Fruit fly (Drosophila melanogaster): ENCODE data around the gene mmm.
A peak's percentile ranks its signal among the peaks of the same experiment; 100 is the strongest.

Gene mmm

DNA sequence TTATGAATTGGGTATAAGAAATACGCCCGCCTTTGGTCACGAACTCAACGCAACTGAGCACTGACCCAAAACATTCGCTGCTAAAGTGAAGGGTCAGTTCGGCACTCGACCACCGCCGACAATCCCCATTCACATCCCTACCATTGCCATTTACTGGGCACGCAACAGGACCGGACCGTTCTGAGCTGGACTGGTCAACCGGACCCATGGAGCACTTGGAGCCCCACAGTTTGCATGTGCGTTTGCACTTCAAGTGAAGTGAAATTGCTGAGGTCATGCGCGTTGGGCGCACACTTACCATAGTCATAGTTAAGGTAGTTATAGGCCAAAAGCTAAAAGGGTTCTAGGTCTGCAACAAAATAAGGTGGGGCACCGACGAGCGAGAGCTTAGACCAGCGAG lies 23.3 kb upstream of the mmm start, which contains the start of gene CG14837:
Gene CG14837, minus strand, starts transcription at position 101 of the 400 bp plus-strand sequence.
- TF ChIP-seq Atf3 (GFP tag; optimal IDR thresholded peaks at IDR 0.05) (no peak), Eip74EF (GFP tag; optimal IDR thresholded peaks at IDR 0.05) (no peak), CG43689 (GFP tag; IDR thresholded peaks at IDR 0.05) (no peak), CG12219 (GFP tag; optimal IDR thresholded peaks at IDR 0.05) (no peak), Awh (GFP tag; IDR thresholded peaks at IDR 0.05) (no peak), CG9876 (GFP tag; optimal IDR thresholded peaks at IDR 0.05) (no peak), Xbp1 (GFP tag; optimal IDR thresholded peaks at IDR 0.05) (no peak), CG13287 (GFP tag; IDR thresholded peaks at IDR 0.05; ENCODE audit: partially characterized antibody) (no peak)

DNA sequence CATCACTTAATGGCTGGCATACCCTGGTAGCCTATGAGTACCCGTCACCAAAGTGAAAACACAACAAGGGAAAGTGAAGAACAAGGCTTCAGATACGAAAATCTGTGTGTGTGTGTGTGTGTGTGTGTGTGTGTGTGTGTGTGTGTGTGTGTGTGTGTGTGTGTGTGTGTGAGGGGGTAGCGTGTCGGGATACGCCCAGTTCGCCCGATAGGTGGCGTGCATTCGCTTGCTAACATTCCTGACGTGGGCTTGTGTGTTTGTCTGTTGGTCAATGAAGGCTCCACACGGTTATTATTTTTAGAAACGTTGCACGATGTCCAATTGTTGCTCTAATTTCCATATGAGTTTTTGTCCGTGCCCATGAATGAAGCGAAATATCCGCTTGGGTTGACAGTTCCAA lies 22.7 kb upstream of the mmm start:
- TF ChIP-seq CTCF (GFP tag; optimal IDR thresholded peaks at IDR 0.05) (peak; percentile 74), ac (GFP tag; optimal IDR thresholded peaks at IDR 0.05) (no peak)

dm6 chr3L:7562310-7562709 lies 20.9 kb upstream of the mmm start, which contains the start of gene frac:
frac (plus strand) TSS chr3L:7562610.
- peak; percentile 2 for TF ChIP-seq CG4328 (GFP tag; optimal IDR thresholded peaks at IDR 0.05)
- TF ChIP-seq ato (GFP tag; IDR thresholded peaks at IDR 0.05; ENCODE audit: partially characterized antibody): no peak

DNA sequence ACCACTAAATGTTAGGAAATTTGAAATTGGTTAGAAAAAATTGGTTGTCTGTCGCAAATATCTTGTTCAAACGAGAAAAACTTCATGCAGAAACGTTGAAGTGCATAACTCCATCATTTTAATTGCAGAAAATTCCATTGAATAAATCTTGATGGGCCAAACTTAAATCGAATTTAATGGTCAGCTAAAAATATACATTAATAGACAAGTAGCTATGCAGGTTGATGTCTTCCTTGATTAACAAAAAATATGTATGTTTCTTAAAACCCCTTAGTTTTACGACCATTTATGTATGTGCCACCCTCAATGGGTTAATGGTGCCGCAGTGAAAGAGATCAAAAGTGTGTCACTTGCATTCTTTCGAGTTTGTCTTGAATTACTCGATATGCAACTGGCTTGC lies 10.3 kb upstream of the mmm start:
- TF ChIP-seq pnt (GFP tag; optimal IDR thresholded peaks at IDR 0.05) (no peak), CG12744 (GFP tag; optimal IDR thresholded peaks at IDR 0.05) (no peak), CG10565 (GFP tag; optimal IDR thresholded peaks at IDR 0.05) (no peak), D19B (GFP tag; optimal IDR thresholded peaks at IDR 0.05) (no peak), gcm (GFP tag; optimal IDR thresholded peaks at IDR 0.05) (no peak), CG3726 (GFP tag; IDR thresholded peaks at IDR 0.05) (no peak), CG10321 (GFP tag; IDR thresholded peaks at IDR 0.05) (no peak), org-1 (GFP tag; optimal IDR thresholded peaks at IDR 0.05) (no peak)

- no peak for TF ChIP-seq CG7372 (GFP tag; IDR thresholded peaks at IDR 0.05)
These were observed 7.6 kb downstream of the mmm start, which contains the start of gene t-Grip84 for dm6 chr3L:7590898-7591297. t-Grip84 (minus strand) TSS chr3L:7590998.

dm6 chr3L:7592113-7592752 lies 9.0 kb downstream of the mmm start:
- no peak for TF ChIP-seq CG33213 (GFP tag; optimal IDR thresholded peaks at IDR 0.05)
- TF ChIP-seq slou (GFP tag; optimal IDR thresholded peaks at IDR 0.05): no peak
- TF ChIP-seq Dek (tag; optimal IDR thresholded peaks at IDR 0.05): no peak
- 0 out of 3 replicates have a peak, but pooled peaks have one; percentile 25 for TF ChIP-seq otp (GFP tag; IDR thresholded peaks at IDR 0.05)
- peak; percentile 25 for TF ChIP-seq run (tag; optimal IDR thresholded peaks at IDR 0.05)
- peak; percentile 32; the same call in 1 of the 2 replicates for TF ChIP-seq lmd (GFP tag; IDR thresholded peaks at IDR 0.05)
- TF ChIP-seq CG5245 (GFP tag; optimal IDR thresholded peaks at IDR 0.05): no peak
- no peak for TF ChIP-seq da (GFP tag; optimal IDR thresholded peaks at IDR 0.05)
- TF ChIP-seq CG6689 (GFP tag; IDR thresholded peaks at IDR 0.05): peak; percentile 36
- TF ChIP-seq Oli (tag; optimal IDR thresholded peaks at IDR 0.05): peak; percentile 52
- TF ChIP-seq nmo (GFP tag; optimal IDR thresholded peaks at IDR 0.05): peak; percentile 74
- TF ChIP-seq row (GFP tag; IDR thresholded peaks at IDR 0.05): peak; percentile 35; the same call in 1 of the 3 replicates
- no peak for TF ChIP-seq Tbp (GFP tag; optimal IDR thresholded peaks at IDR 0.05)
- no peak for TF ChIP-seq CG31388 (GFP tag; optimal IDR thresholded peaks at IDR 0.05)
- peak; percentile 54 for TF ChIP-seq CG13424 (tag; optimal IDR thresholded peaks at IDR 0.05)
- no peak for TF ChIP-seq Nf-YC (tag; optimal IDR thresholded peaks at IDR 0.05)
- no peak for TF ChIP-seq CG13296 (GFP tag; optimal IDR thresholded peaks at IDR 0.05)
- TF ChIP-seq CG7372 (GFP tag; IDR thresholded peaks at IDR 0.05): no peak
- TF ChIP-seq vnd (GFP tag; IDR thresholded peaks at IDR 0.05; ENCODE audit: partially characterized antibody): no peak
- TF ChIP-seq Asciz (GFP tag; optimal IDR thresholded peaks at IDR 0.05): peak; percentile 12
- no peak for TF ChIP-seq Sry-β (GFP tag; optimal IDR thresholded peaks at IDR 0.05)
- peak; percentile 86 for TF ChIP-seq gem (tag; optimal IDR thresholded peaks at IDR 0.05)

All from whole organism, embryonic.